Worm (Caenorhabditis elegans): ENCODE results near the gene sinh-1.

Gene sinh-1

DNA sequence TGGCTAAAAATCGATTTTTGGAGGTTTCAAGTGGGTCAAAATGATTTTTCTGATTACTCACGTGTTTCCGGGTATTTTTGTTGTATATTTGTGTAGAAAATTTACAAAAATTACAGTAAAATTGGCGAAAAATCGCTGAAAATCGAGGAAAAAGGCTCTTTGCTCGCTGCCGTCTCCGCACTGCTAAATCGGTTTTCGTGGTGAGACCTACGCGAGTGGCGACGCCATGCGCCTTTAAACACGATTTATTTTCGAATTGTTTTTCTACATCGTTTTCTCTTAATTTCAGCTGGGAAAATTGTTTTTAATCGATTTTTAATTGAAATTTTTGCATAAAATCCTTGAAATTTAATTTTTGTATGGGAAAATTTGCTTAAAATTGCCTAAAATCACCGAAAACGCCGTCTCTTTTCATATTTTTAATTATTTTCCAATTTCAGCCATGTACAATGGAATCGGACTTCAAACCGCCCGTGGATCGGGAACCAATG lies 3.1 kb upstream of the sinh-1 start, which contains the start of the genes pqn-87 and rsr-2:
Gene pqn-87 (minus strand): TSS at position 171 of the 491 bp plus-strand sequence.
Gene rsr-2 (plus strand): TSS at position 441 of the 491 bp plus-strand sequence.
- no peak for TF ChIP-seq W03F9.2 (tag; optimal IDR thresholded peaks at IDR 0.05)
- no peak for TF ChIP-seq him-1 (tag; optimal IDR thresholded peaks at IDR 0.05)

ce11 chrII:12226192-12226591 lies 1.9 kb upstream of the sinh-1 start:
- TF ChIP-seq him-1 (tag; optimal IDR thresholded peaks at IDR 0.05) (no peak), W03F9.2 (tag; optimal IDR thresholded peaks at IDR 0.05) (no peak), dao-5 (tag; optimal IDR thresholded peaks at IDR 0.05) (no peak)

DNA sequence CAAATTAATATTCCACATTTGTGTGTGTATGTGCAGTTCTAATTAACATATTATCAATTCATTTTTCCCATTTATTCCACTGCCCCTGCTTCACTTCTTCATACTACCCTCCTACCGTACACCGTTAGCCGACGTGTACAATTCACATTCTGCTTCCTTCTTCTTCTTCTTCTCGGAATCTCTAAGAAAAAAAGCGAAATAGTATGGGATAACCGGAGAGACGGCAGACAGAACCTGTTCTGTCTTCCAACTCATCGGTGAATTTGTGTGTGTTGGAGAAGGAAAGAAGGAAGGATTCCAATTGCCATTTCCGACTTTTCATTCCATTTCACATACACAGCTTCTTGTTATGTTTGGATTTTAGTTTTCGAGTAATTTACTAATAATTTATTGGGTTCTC lies 9.4 kb downstream of the sinh-1 start:
- TF ChIP-seq dao-5 (tag; optimal IDR thresholded peaks at IDR 0.05) (no peak), him-1 (tag; optimal IDR thresholded peaks at IDR 0.05) (no peak), W03F9.2 (tag; optimal IDR thresholded peaks at IDR 0.05) (no peak)

ce11 chrII:12239449-12239848 lies 11.3 kb downstream of the sinh-1 start:
- TF ChIP-seq W03F9.2 (tag; optimal IDR thresholded peaks at IDR 0.05): no peak
- no peak for TF ChIP-seq him-1 (tag; optimal IDR thresholded peaks at IDR 0.05)
- no peak for TF ChIP-seq dao-5 (tag; optimal IDR thresholded peaks at IDR 0.05)

DNA sequence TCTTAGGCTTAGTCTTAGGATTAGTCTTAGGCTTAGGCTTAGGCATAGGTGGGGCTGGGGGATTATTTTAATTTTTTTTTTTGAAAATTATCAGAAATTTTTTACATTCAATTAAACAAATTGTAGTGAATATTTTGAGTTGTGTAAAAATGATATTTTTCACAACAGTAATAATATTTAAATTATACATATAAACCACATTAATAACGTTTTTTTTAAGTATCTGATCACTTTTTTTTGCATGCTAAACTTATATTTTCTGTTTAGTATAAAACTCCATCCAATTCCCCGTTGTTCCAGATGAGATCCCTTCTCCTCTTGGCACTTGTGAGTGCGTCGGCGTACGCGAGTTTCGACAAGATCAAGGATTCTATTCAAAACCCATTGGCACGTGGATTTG lies 12.0 kb downstream of the sinh-1 start, which contains the start of gene txdc-12.1:
Gene txdc-12.1 (plus strand): TSS at position 301 of the 400 bp plus-strand sequence.
- no peak for TF ChIP-seq dao-5 (tag; optimal IDR thresholded peaks at IDR 0.05)
- no peak for TF ChIP-seq him-1 (tag; optimal IDR thresholded peaks at IDR 0.05)

- no peak for TF ChIP-seq W03F9.2 (tag; optimal IDR thresholded peaks at IDR 0.05)
- no peak for TF ChIP-seq him-1 (tag; optimal IDR thresholded peaks at IDR 0.05)
- no peak for TF ChIP-seq dao-5 (tag; optimal IDR thresholded peaks at IDR 0.05)
These were observed 13.7 kb downstream of the sinh-1 start for ce11 chrII:12241792-12242191.

DNA sequence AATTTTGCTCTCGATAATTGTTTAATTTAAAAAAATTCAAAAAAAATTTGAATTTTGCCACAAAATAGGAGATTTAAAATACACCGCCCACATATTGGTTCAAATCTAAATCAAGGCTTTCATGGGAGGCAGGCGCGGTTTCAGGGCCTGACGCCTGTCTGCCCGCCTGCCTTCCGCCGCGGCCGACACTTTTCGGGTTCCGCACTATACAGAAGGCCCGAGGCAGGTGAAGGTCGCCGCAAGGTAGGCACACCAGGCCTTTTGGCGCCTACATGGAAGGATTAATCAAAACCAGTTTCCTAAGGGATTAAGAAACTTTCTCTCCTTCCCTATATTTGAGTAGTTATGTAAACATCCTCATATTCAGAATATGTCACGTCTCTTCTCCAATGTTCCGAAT lies 14.4 kb downstream of the sinh-1 start, which contains the start of gene Y57A10A.24:
Gene Y57A10A.24 (plus strand): TSS at position 396 of the 400 bp plus-strand sequence.
- no peak for TF ChIP-seq dao-5 (tag; optimal IDR thresholded peaks at IDR 0.05)
- TF ChIP-seq him-1 (tag; optimal IDR thresholded peaks at IDR 0.05): no peak
- no peak for TF ChIP-seq W03F9.2 (tag; optimal IDR thresholded peaks at IDR 0.05)

DNA sequence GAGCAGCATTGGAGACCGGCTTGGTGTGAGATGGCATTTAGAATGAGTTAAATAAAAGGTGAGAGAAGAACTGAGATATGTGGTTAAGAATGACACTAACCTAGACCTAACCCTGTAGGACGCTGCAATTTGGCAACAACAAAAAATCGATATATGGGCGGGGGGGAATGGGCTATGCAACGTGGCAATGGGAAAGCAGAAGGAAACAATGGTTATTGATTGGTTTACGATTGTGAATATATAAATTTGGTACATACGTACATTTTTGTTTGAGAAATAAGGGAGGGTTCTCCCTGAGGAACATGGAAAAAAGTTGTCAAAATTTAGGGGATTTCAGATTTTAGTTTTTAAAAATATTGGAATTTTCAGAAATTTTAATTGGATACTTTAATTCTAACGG lies 20.9 kb downstream of the sinh-1 start, which contains the start of gene tag-276:
Gene tag-276 (minus strand): TSS at position 101 of the 400 bp plus-strand sequence.
- no peak for TF ChIP-seq dao-5 (tag; optimal IDR thresholded peaks at IDR 0.05)
- TF ChIP-seq W03F9.2 (tag; optimal IDR thresholded peaks at IDR 0.05): no peak
- TF ChIP-seq him-1 (tag; optimal IDR thresholded peaks at IDR 0.05): no peak

- TF ChIP-seq dao-5 (tag; optimal IDR thresholded peaks at IDR 0.05) (no peak), him-1 (tag; optimal IDR thresholded peaks at IDR 0.05) (no peak), W03F9.2 (tag; optimal IDR thresholded peaks at IDR 0.05) (no peak)
These were observed 27.6 kb downstream of the sinh-1 start for ce11 chrII:12255545-12256233.

ce11 chrII:12256528-12256927 lies 28.4 kb downstream of the sinh-1 start, which contains the start of gene parn-2:
Gene parn-2, minus strand, starts transcription at chrII:12256628.
- TF ChIP-seq W03F9.2 (tag; optimal IDR thresholded peaks at IDR 0.05): no peak
- no peak for TF ChIP-seq him-1 (tag; optimal IDR thresholded peaks at IDR 0.05)
- TF ChIP-seq dao-5 (tag; optimal IDR thresholded peaks at IDR 0.05): no peak

ce11 chrII:12257095-12257494 lies 29.0 kb downstream of the sinh-1 start:
- TF ChIP-seq dao-5 (tag; optimal IDR thresholded peaks at IDR 0.05) (no peak), W03F9.2 (tag; optimal IDR thresholded peaks at IDR 0.05) (no peak), him-1 (tag; optimal IDR thresholded peaks at IDR 0.05) (no peak)

ce11 chrII:12260538-12260937 lies 32.4 kb downstream of the sinh-1 start:
- no peak for TF ChIP-seq him-1 (tag; optimal IDR thresholded peaks at IDR 0.05)
- TF ChIP-seq W03F9.2 (tag; optimal IDR thresholded peaks at IDR 0.05): no peak
- no peak for TF ChIP-seq dao-5 (tag; optimal IDR thresholded peaks at IDR 0.05)

ce11 chrII:12261147-12261821 lies 33.2 kb downstream of the sinh-1 start:
- no peak for TF ChIP-seq dao-5 (tag; optimal IDR thresholded peaks at IDR 0.05)
- no peak for TF ChIP-seq him-1 (tag; optimal IDR thresholded peaks at IDR 0.05)
- TF ChIP-seq W03F9.2 (tag; optimal IDR thresholded peaks at IDR 0.05): no peak

DNA sequence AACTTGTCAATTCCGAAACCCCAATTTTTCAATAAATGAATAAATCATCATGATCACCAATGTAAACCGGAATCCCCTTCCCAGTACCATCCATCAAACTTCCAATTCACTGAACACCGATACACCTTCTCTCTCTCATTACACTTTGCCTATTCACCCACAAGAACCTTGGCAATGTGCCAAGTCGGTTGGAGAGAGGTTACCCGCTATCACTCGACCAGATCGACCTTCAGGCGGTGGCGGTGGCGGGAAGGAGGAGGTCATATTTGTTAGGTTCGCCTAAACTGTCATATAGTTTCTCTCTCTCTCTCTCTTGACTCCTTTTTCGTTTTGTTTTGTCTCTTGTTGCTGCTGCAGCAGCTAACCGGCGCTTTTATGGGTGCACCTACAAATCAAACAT lies 34.5 kb downstream of the sinh-1 start:
- TF ChIP-seq dao-5 (tag; optimal IDR thresholded peaks at IDR 0.05) (no peak), him-1 (tag; optimal IDR thresholded peaks at IDR 0.05) (no peak), W03F9.2 (tag; optimal IDR thresholded peaks at IDR 0.05) (no peak)

All from whole organism, L4/young adult.